Worm (Caenorhabditis elegans) whole organism, mixed stage, embryonic: Measurements from ENCODE around the gene golg-2.

ENCODE experiments used
- M03D4.4 ChIP-seq: sonication (generic microtip); optimal IDR thresholded peaks from 2 replicates; lab custom pipeline; 2017; ENCODE audit warnings: mild to moderate bottlenecking, missing genetic modification characterization, missing compliant biosample characterization
- bed-3 ChIP-seq: fragments of 200-800 bp; sonication (Bioruptor generic); optimal IDR thresholded peaks from 3 replicates; lab custom pipeline; 2018; ENCODE audit warnings: mild to moderate bottlenecking, missing genetic modification characterization, moderate library complexity, missing compliant biosample characterization
- ceh-39 ChIP-seq: fragments of 150-350 bp; optimal IDR thresholded peaks from 2 replicates; lab custom pipeline; 2014; ENCODE audit warnings: missing biosample characterization, missing genetic modification characterization
- ceh-43 ChIP-seq: fragments of 200-800 bp; sonication (Bioruptor generic); optimal IDR thresholded peaks from 2 replicates; lab custom pipeline; 2018; ENCODE audit warnings: mild to moderate bottlenecking, missing genetic modification characterization, moderate library complexity, missing compliant biosample characterization
- ceh-83 ChIP-seq: fragments of 200-800 bp; sonication (Bioruptor generic); optimal IDR thresholded peaks from 2 replicates; lab custom pipeline; 2018; ENCODE audit warnings: mild to moderate bottlenecking, missing genetic modification characterization, missing compliant biosample characterization
- ces-1 ChIP-seq: fragments of 150-350 bp; optimal IDR thresholded peaks from 2 replicates; lab custom pipeline; 2014; ENCODE audit warnings: missing biosample characterization, missing genetic modification reagents, missing genetic modification characterization
- cnd-1 ChIP-seq: fragments of 200-800 bp; sonication (Bioruptor generic); optimal IDR thresholded peaks from 2 replicates; lab custom pipeline; 2018; ENCODE audit warnings: mild to moderate bottlenecking, missing genetic modification characterization, missing compliant biosample characterization
- drap-1 ChIP-seq: fragments of 200-800 bp; sonication (Bioruptor generic); optimal IDR thresholded peaks from 3 replicates; lab custom pipeline; 2018; ENCODE audit warnings: mild to moderate bottlenecking, missing genetic modification characterization, missing compliant biosample characterization
- elt-1 ChIP-seq: sonication (generic microtip); optimal IDR thresholded peaks from 2 replicates; lab custom pipeline; 2017; ENCODE audit warnings: missing genetic modification characterization, mild to moderate bottlenecking, missing compliant biosample characterization, antibody characterized with exemption, moderate library complexity, borderline replicate concordance; ENCODE audit not compliant: insufficient read depth
- elt-3 ChIP-seq: fragments of 150-350 bp; optimal IDR thresholded peaks from 2 replicates; lab custom pipeline; 2014; ENCODE audit warnings: missing biosample characterization, missing genetic modification characterization
- flh-1 ChIP-seq: fragments of 200-800 bp; sonication (Bioruptor generic); optimal IDR thresholded peaks from 2 replicates; lab custom pipeline; 2018; ENCODE audit warnings: mild to moderate bottlenecking, missing genetic modification characterization, moderate library complexity, missing compliant biosample characterization
- ham-2 ChIP-seq: fragments of 200-800 bp; sonication (Bioruptor generic); optimal IDR thresholded peaks from 2 replicates; lab custom pipeline; 2018; ENCODE audit warnings: mild to moderate bottlenecking, missing genetic modification characterization, missing compliant biosample characterization
- hlh-1 ChIP-seq: fragments of 150-350 bp; optimal IDR thresholded peaks from 2 replicates; lab custom pipeline; 2014; ENCODE audit warnings: missing biosample characterization, missing genetic modification reagents, missing genetic modification characterization
- lin-13 ChIP-seq: fragments of 150-350 bp; optimal IDR thresholded peaks from 2 replicates; lab custom pipeline; 2014; ENCODE audit warnings: missing biosample characterization, missing genetic modification characterization
- lin-32 ChIP-seq: fragments of 200-800 bp; sonication (Bioruptor generic); optimal IDR thresholded peaks from 2 replicates; lab custom pipeline; 2018; ENCODE audit warnings: mild to moderate bottlenecking, missing genetic modification characterization, missing compliant biosample characterization
- lsy-2 ChIP-seq: fragments of 150-350 bp; optimal IDR thresholded peaks from 2 replicates; lab custom pipeline; 2014; ENCODE audit warnings: missing biosample characterization, missing genetic modification characterization
- mab-5 ChIP-seq: fragments of 150-350 bp; optimal IDR thresholded peaks from 2 replicates; lab custom pipeline; 2014; ENCODE audit warnings: missing biosample characterization, missing genetic modification characterization
- mep-1 ChIP-seq: fragments of 150-350 bp; optimal IDR thresholded peaks from 2 replicates; lab custom pipeline; 2017; ENCODE audit warnings: missing biosample characterization, missing genetic modification reagents, missing genetic modification characterization, inconsistent platforms
- mls-2 ChIP-seq: sonication (generic microtip); optimal IDR thresholded peaks from 2 replicates; lab custom pipeline; 2016; ENCODE audit warnings: mild to moderate bottlenecking, missing genetic modification characterization, moderate library complexity, missing compliant biosample characterization
- nhr-2 ChIP-seq: fragments of 150-350 bp; optimal IDR thresholded peaks from 2 replicates; lab custom pipeline; 2014; ENCODE audit warnings: missing biosample characterization, missing genetic modification characterization
- nhr-76 ChIP-seq: sonication (generic microtip); optimal IDR thresholded peaks from 2 replicates; lab custom pipeline; 2017; ENCODE audit warnings: missing biosample characterization, missing genetic modification characterization
- pha-4 ChIP-seq: fragments of 150-350 bp; optimal IDR thresholded peaks from 2 replicates; lab custom pipeline; 2018; ENCODE audit warnings: missing biosample characterization, missing genetic modification reagents, missing genetic modification characterization
- snpc-4 ChIP-seq: fragments of 150-350 bp; optimal IDR thresholded peaks from 2 replicates; lab custom pipeline; 2014; ENCODE audit warnings: missing biosample characterization, missing genetic modification characterization
- sptf-1 ChIP-seq: sonication (generic microtip); optimal IDR thresholded peaks from 2 replicates; lab custom pipeline; 2017; ENCODE audit warnings: mild to moderate bottlenecking, missing genetic modification characterization, moderate library complexity, missing compliant biosample characterization
- tbx-8 ChIP-seq: fragments of 200-800 bp; sonication (Bioruptor generic); optimal IDR thresholded peaks from 2 replicates; lab custom pipeline; 2018; ENCODE audit warnings: mild to moderate bottlenecking, missing genetic modification characterization, moderate library complexity, missing compliant biosample characterization
- unc-120 ChIP-seq: sonication (generic microtip); optimal IDR thresholded peaks from 2 replicates; lab custom pipeline; 2017; ENCODE audit warnings: missing genetic modification characterization, missing compliant biosample characterization; ENCODE audit not compliant: poor library complexity, severe bottlenecking
- unc-39 ChIP-seq: fragments of 150-350 bp; optimal IDR thresholded peaks from 2 replicates; lab custom pipeline; 2014; ENCODE audit warnings: missing biosample characterization, missing genetic modification characterization
- unc-62 ChIP-seq: fragments of 150-350 bp; optimal IDR thresholded peaks from 2 replicates; lab custom pipeline; 2014; ENCODE audit warnings: missing biosample characterization, missing genetic modification reagents, missing genetic modification characterization
- zip-8 ChIP-seq: fragments of 150-350 bp; optimal IDR thresholded peaks from 2 replicates; lab custom pipeline; 2014; ENCODE audit warnings: missing biosample characterization, missing genetic modification characterization

golg-2 gene

DNA sequence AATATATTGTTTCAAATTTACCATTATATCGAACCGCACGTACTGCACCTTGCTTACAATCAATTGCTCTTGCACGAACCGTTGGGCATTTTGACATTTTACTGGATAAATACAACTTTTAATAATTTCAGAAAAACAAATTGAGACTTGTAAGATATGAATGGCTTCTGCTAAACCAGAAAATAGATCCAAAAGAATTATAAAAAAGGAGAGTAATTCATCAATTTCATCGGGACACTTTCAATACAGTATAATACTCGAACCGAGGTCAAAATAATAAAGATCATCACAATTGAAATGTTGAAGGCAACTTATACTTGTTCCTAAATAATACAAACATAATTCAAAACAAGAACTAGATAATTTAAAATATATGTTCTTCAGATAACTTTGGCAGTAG is 8.3 kb downstream of the golg-2 start, which contains the start of gene wdr-83:
Gene wdr-83, minus strand, starts transcription at position 101 of the 400 bp plus-strand sequence.
- TF ChIP-seq mab-5 (tag; lab: Kevin White, UChicago) (no peak), mls-2 (tag; lab: Kevin White, UChicago) (no peak), ceh-43 (no peak), zip-8 (tag; lab: Kevin White, UChicago) (no peak), lin-13 (tag; lab: Kevin White, UChicago) (no peak), snpc-4 (tag; lab: Kevin White, UChicago) (no peak), elt-3 (tag; lab: Kevin White, UChicago) (no peak), ceh-39 (tag; lab: Kevin White, UChicago) (no peak), elt-1 (tag; lab: Kevin White, UChicago) (no peak)

DNA sequence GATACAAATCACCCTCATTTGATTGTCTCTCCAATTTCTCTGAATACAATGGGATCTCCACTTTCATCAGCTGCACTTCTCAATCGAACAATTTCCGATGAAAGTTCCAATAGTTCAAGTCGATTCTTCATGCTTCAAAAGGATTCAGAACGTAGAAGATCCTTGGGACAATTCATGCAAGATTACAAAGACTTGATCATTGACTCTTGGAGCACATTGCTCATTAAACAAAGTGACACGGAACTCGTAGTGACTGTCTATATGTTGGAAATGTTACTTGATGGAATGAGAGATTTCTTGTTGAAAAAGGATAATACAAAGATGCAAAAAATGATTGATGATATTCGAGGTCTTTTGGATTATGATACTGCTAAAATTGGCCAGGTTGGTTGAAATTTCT is 11.9 kb downstream of the golg-2 start:
- TF ChIP-seq lin-32 (no peak), unc-120 (no peak), M03D4.4 (no peak), snpc-4 (tag; lab: Kevin White, UChicago) (no peak), elt-1 (tag; lab: Kevin White, UChicago) (no peak)

DNA sequence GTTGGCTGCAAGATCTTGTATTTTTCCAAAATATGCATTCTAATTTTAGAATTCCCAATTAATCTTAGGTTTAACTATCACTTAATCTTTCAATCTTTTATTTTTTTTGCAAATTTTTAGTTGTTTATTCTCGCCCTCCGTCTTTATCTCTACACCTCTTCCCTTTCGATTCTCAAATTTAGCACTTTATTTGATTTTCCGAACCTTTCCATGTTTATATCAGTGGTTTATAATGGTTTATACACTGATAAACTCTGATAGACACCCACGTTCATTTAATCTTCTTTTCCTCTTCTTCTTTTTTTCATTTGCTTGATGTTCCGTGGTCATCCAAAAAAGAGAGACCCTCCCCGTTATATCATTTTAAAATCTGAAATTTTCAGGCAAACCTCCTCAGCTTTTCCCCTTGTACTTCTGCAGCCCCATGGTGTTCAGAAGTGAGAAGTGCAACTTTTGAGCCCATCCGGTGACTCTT is 17.5 kb downstream of the golg-2 start, which contains the start of the genes nsy-1 and F59A6.13:
Gene nsy-1, plus strand, starts transcription at position 377 of the 475 bp plus-strand sequence.
Gene F59A6.13, plus strand, starts transcription at position 425 of the 475 bp plus-strand sequence.
- no peak for TF ChIP-seq M03D4.4
- no peak for TF ChIP-seq nhr-76 (tag; lab: Kevin White, UChicago)
- no peak for TF ChIP-seq ceh-43
- TF ChIP-seq pha-4 (tag; lab: Kevin White, UChicago) = no peak
- TF ChIP-seq tbx-8 = no peak
- TF ChIP-seq flh-1 (GFP tag; lab: Kevin White, UChicago) = no peak
- TF ChIP-seq cnd-1 (tag; lab: Kevin White, UChicago) = no peak
- TF ChIP-seq nhr-2 = no peak
- TF ChIP-seq mls-2 (tag; lab: Kevin White, UChicago) = no peak
- TF ChIP-seq ceh-83 = no peak
- TF ChIP-seq drap-1 (GFP tag; lab: Kevin White, UChicago) = no peak
- no peak for TF ChIP-seq ceh-39 (tag; lab: Kevin White, UChicago)
- no peak for TF ChIP-seq elt-3 (tag; lab: Kevin White, UChicago)
- no peak for TF ChIP-seq sptf-1 (tag; lab: Kevin White, UChicago)
- no peak for TF ChIP-seq lsy-2 (tag; lab: Kevin White, UChicago)
- TF ChIP-seq zip-8 (tag; lab: Kevin White, UChicago) = no peak
- no peak for TF ChIP-seq elt-1 (tag; lab: Kevin White, UChicago)
- TF ChIP-seq unc-62 = no peak
- TF ChIP-seq mep-1 (tag; lab: Kevin White, UChicago) = no peak

DNA sequence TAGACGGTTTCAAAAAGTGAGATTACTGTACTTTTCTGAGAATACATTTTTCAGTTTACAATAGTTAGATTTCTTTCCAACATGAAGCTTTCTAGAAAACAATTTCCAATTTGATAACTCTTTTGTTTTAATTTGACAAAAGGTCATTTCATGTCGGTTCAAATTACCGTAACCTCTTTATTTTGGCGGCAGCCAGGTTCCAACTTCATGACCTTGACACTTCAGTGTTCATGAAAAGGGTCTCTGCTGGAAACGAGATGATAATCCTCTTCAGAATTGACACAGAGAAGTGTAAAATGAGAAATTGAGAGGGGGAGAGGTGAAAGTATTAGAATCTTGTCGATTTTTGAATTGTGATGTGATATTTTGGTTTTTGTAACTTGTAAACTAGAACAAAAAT is 18.4 kb downstream of the golg-2 start:
- TF ChIP-seq ces-1 = no peak
- no peak for TF ChIP-seq unc-39
- no peak for TF ChIP-seq mep-1 (tag; lab: Kevin White, UChicago)
- no peak for TF ChIP-seq mab-5 (tag; lab: Kevin White, UChicago)
- TF ChIP-seq drap-1 (GFP tag; lab: Kevin White, UChicago) = no peak
- TF ChIP-seq elt-1 (tag; lab: Kevin White, UChicago) = no peak
- TF ChIP-seq unc-120 = no peak
- TF ChIP-seq ceh-43 = no peak
- TF ChIP-seq nhr-76 (tag; lab: Kevin White, UChicago) = no peak
- no peak for TF ChIP-seq ham-2 (GFP tag; lab: Kevin White, UChicago)

DNA sequence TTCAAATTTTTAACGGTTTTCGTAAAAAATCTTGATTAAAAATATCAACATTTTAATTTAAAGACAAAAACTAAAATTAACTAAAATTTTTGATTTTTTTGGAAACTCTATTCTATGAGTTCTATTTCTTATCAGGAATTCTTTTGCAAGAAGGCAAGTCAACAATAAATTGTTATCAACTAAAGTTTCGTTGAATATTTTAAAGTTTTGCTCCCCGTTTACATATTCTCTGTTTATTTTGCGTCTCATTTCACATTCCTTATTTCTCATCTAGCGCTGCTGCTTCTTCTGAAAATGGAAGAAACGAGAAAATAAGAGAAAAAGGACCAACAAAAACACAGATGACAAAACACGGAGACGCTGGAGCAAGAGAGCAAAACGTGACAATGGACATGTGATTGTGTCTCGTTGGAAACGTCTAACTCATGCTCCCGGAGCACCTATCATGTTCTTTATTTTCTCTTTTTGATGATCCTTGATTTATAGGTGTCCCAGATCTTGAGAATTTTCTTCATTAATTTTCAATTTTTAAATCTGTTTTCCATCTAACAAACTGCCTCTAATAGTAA is 19.3 kb downstream of the golg-2 start:
- no peak for TF ChIP-seq ham-2 (GFP tag; lab: Kevin White, UChicago)
- no peak for TF ChIP-seq elt-3 (tag; lab: Kevin White, UChicago)
- TF ChIP-seq drap-1 (GFP tag; lab: Kevin White, UChicago) = no peak
- TF ChIP-seq bed-3 = no peak
- no peak for TF ChIP-seq mab-5 (tag; lab: Kevin White, UChicago)
- no peak for TF ChIP-seq ceh-83
- no peak for TF ChIP-seq ceh-39 (tag; lab: Kevin White, UChicago)
- no peak for TF ChIP-seq pha-4 (tag; lab: Kevin White, UChicago)
- TF ChIP-seq hlh-1 (tag; lab: Kevin White, UChicago) = no peak
- TF ChIP-seq lin-32 = no peak
- TF ChIP-seq nhr-2 = no peak
- TF ChIP-seq lsy-2 (tag; lab: Kevin White, UChicago) = no peak
- TF ChIP-seq flh-1 (GFP tag; lab: Kevin White, UChicago) = no peak
- TF ChIP-seq, all 35 proteins: peak for 0
